Fruit fly (Drosophila melanogaster) whole organism, embryonic: Measurements from ENCODE around the gene CG10011.

Experiments
- Atf6 ChIP-seq: fragments of 200-800 bp; sonication (Bioruptor generic); IDR thresholded peaks from 2 replicates; pipeline ENCODE4 v1.3.6; 2022; ENCODE audit warnings: missing biosample characterization, missing genetic modification characterization
- CG10267 ChIP-seq: fragments of 200-800 bp; sonication (Bioruptor generic); optimal IDR thresholded peaks from 2 replicates; lab custom pipeline; 2018; ENCODE audit warnings: missing biosample characterization, mild to moderate bottlenecking, missing genetic modification characterization, moderate library complexity
- CG10959 ChIP-seq: fragments of 200-800 bp; sonication (Bioruptor generic); IDR thresholded peaks from 2 replicates; pipeline ENCODE4 v1.3.6; 2022; ENCODE audit warnings: missing biosample characterization, missing genetic modification characterization
- CG11247 ChIP-seq: fragments of 200-800 bp; sonication (Bioruptor generic); IDR thresholded peaks from 2 replicates; pipeline ENCODE4 v1.3.6; 2022; ENCODE audit warnings: missing biosample characterization, missing genetic modification characterization
- CG11398 ChIP-seq: fragments of 200-800 bp; sonication (Bioruptor generic); optimal IDR thresholded peaks from 2 replicates; lab custom pipeline; 2016; ENCODE audit warnings: missing biosample characterization, missing genetic modification characterization
- CG11696 ChIP-seq: fragments of 200-800 bp; sonication (Bioruptor generic); IDR thresholded peaks from 2 replicates; pipeline ENCODE4 v1.3.6; 2022; ENCODE audit warnings: missing biosample characterization, missing genetic modification characterization
- CG1233 ChIP-seq: fragments of 200-800 bp; sonication (Bioruptor generic); optimal IDR thresholded peaks from 4 replicates; lab custom pipeline; 2018; ENCODE audit warnings: missing biosample characterization, mild to moderate bottlenecking, missing genetic modification characterization
- CG12391 ChIP-seq: fragments of 200-800 bp; sonication (Bioruptor generic); optimal IDR thresholded peaks from 3 replicates; lab custom pipeline; 2018; ENCODE audit warnings: missing biosample characterization, mild to moderate bottlenecking, missing genetic modification characterization, moderate library complexity
- CG1603 ChIP-seq: fragments of 200-800 bp; sonication (Bioruptor generic); optimal IDR thresholded peaks from 2 replicates; lab custom pipeline; 2019; ENCODE audit warnings: missing biosample characterization, mild to moderate bottlenecking, missing genetic modification characterization, moderate library complexity
- CG17361 ChIP-seq: fragments of 200-800 bp; sonication (Bioruptor generic); IDR thresholded peaks from 3 replicates; pipeline ENCODE4 v1.3.6; 2022; ENCODE audit warnings: missing biosample characterization, missing genetic modification characterization
- CG18599 ChIP-seq: fragments of 200-800 bp; sonication (Bioruptor generic); optimal IDR thresholded peaks from 3 replicates; lab custom pipeline; 2017; ENCODE audit warnings: missing biosample characterization, missing genetic modification characterization, mild to moderate bottlenecking, moderate library complexity, missing genetic modification reagents
- CG2129 ChIP-seq: fragments of 200-800 bp; sonication (Bioruptor generic); IDR thresholded peaks from 2 replicates; pipeline ENCODE4 v1.3.6; 2022; ENCODE audit warnings: missing biosample characterization, missing genetic modification characterization; ENCODE audit not compliant: partially characterized antibody
- CG2712 ChIP-seq: fragments of 200-800 bp; optimal IDR thresholded peaks from 3 replicates; lab custom pipeline; 2019; ENCODE audit warnings: missing biosample characterization, mild to moderate bottlenecking, missing genetic modification characterization, moderate library complexity
- CG2875 ChIP-seq: fragments of 200-800 bp; sonication (Bioruptor generic); optimal IDR thresholded peaks from 2 replicates; lab custom pipeline; 2017; ENCODE audit warnings: missing biosample characterization, mild to moderate bottlenecking, missing genetic modification characterization, missing genetic modification reagents
- CG7372 ChIP-seq: fragments of 200-800 bp; sonication (Bioruptor generic); IDR thresholded peaks from 2 replicates; pipeline ENCODE4 v1.3.6; 2022; ENCODE audit warnings: missing biosample characterization, missing genetic modification characterization
- CG9215 ChIP-seq: fragments of 200-800 bp; sonication (Bioruptor generic); IDR thresholded peaks from 2 replicates; pipeline ENCODE4 v1.3.6; 2022; ENCODE audit warnings: missing biosample characterization, missing genetic modification characterization
- CG9797 ChIP-seq: fragments of 200-800 bp; sonication (Bioruptor generic); optimal IDR thresholded peaks from 3 replicates; lab custom pipeline; 2018; ENCODE audit warnings: missing biosample characterization, mild to moderate bottlenecking, missing genetic modification characterization
- CG9817 ChIP-seq: fragments of 200-800 bp; sonication (Bioruptor generic); optimal IDR thresholded peaks from 2 replicates; lab custom pipeline; 2018; ENCODE audit warnings: missing biosample characterization, mild to moderate bottlenecking, missing genetic modification characterization, moderate library complexity
- CG9932 ChIP-seq: fragments of 200-800 bp; sonication (Bioruptor generic); IDR thresholded peaks from 2 replicates; pipeline ENCODE4 v1.3.6; 2022; ENCODE audit warnings: missing biosample characterization, missing genetic modification characterization
- Camta ChIP-seq: fragments of 200-800 bp; sonication (Bioruptor generic); optimal IDR thresholded peaks from 2 replicates; lab custom pipeline; 2016; ENCODE audit warnings: missing biosample characterization, missing genetic modification characterization
- Dll ChIP-seq: fragments of 200-800 bp; sonication (Bioruptor generic); IDR thresholded peaks from 4 replicates; pipeline ENCODE4 v1.3.6; 2022; ENCODE audit warnings: missing biosample characterization, missing genetic modification characterization; ENCODE audit not compliant: partially characterized antibody
- Dref ChIP-seq: fragments of 200-800 bp; sonication (Bioruptor generic); IDR thresholded peaks from 2 replicates; pipeline ENCODE4 v1.3.6; 2022; ENCODE audit warnings: missing biosample characterization, missing genetic modification characterization
- Elba2 ChIP-seq: fragments of 200-800 bp; sonication (Bioruptor generic); optimal IDR thresholded peaks from 3 replicates; lab custom pipeline; 2016; ENCODE audit warnings: missing biosample characterization, missing genetic modification characterization
- Fer3 ChIP-seq: fragments of 200-800 bp; sonication (Bioruptor generic); optimal IDR thresholded peaks from 2 replicates; lab custom pipeline; 2018; ENCODE audit warnings: missing biosample characterization, mild to moderate bottlenecking, missing genetic modification characterization, moderate library complexity
- Gug ChIP-seq: fragments of 200-800 bp; sonication (Bioruptor generic); IDR thresholded peaks from 4 replicates; pipeline ENCODE4 v1.3.6; 2022; ENCODE audit warnings: missing biosample characterization, missing genetic modification characterization
- H15 ChIP-seq: fragments of 200-800 bp; sonication (Bioruptor generic); IDR thresholded peaks from 3 replicates; pipeline ENCODE4 v1.3.6; 2022; ENCODE audit warnings: missing biosample characterization, missing genetic modification characterization
- HLH3B ChIP-seq: fragments of 200-800 bp; sonication (Bioruptor generic); IDR thresholded peaks from 2 replicates; pipeline ENCODE4 v1.3.6; 2022; ENCODE audit warnings: missing biosample characterization, missing genetic modification characterization
- Lhr ChIP-seq: fragments of 200-800 bp; sonication (Bioruptor generic); optimal IDR thresholded peaks from 3 replicates; lab custom pipeline; 2017; ENCODE audit warnings: mild to moderate bottlenecking, missing biosample characterization, missing genetic modification reagents, missing genetic modification characterization
- PHDP ChIP-seq: fragments of 200-800 bp; sonication (Bioruptor generic); optimal IDR thresholded peaks from 3 replicates; lab custom pipeline; 2018; ENCODE audit warnings: missing biosample characterization, mild to moderate bottlenecking, missing genetic modification characterization, moderate library complexity
- Sry-β ChIP-seq: fragments of 200-800 bp; sonication (Bioruptor generic); optimal IDR thresholded peaks from 2 replicates; lab custom pipeline; 2018; ENCODE audit warnings: missing biosample characterization, mild to moderate bottlenecking, missing genetic modification characterization, moderate library complexity
- Sry-δ ChIP-seq: fragments of 200-800 bp; sonication (Bioruptor generic); optimal IDR thresholded peaks from 2 replicates; lab custom pipeline; 2016; ENCODE audit warnings: missing biosample characterization, missing genetic modification characterization
- Taf1 ChIP-seq: fragments of 200-800 bp; sonication (Bioruptor generic); IDR thresholded peaks from 2 replicates; pipeline ENCODE4 v1.3.6; 2022; ENCODE audit warnings: missing biosample characterization, missing genetic modification characterization
- YL-1 ChIP-seq: fragments of 200-800 bp; sonication (Bioruptor generic); optimal IDR thresholded peaks from 3 replicates; lab custom pipeline; 2017; ENCODE audit warnings: missing biosample characterization, mild to moderate bottlenecking, missing genetic modification characterization
- ap ChIP-seq: fragments of 200-800 bp; sonication (Bioruptor generic); IDR thresholded peaks from 2 replicates; pipeline ENCODE4 v1.3.6; 2022; ENCODE audit warnings: missing biosample characterization, missing genetic modification characterization
- ato ChIP-seq: fragments of 200-800 bp; sonication (Bioruptor generic); IDR thresholded peaks from 2 replicates; pipeline ENCODE4 v1.3.6; 2022; ENCODE audit warnings: missing biosample characterization, missing genetic modification characterization; ENCODE audit not compliant: partially characterized antibody
- az2 ChIP-seq: fragments of 200-800 bp; sonication (Bioruptor generic); optimal IDR thresholded peaks from 3 replicates; lab custom pipeline; 2016; ENCODE audit warnings: missing biosample characterization, missing genetic modification characterization
- bcd ChIP-seq: fragments of 200-800 bp; sonication (Bioruptor generic); optimal IDR thresholded peaks from 2 replicates; lab custom pipeline; 2017; ENCODE audit warnings: missing biosample characterization, mild to moderate bottlenecking, missing genetic modification characterization
- dpn ChIP-seq, 2 experiments: fragments of 200-800 bp; sonication (Bioruptor generic); optimal IDR thresholded peaks; 3 replicates each; lab custom pipeline; 2016; ENCODE audit warnings: missing biosample characterization in 2 of 2, missing genetic modification characterization in 2 of 2
- fd102C ChIP-seq: fragments of 200-800 bp; sonication (Bioruptor generic); optimal IDR thresholded peaks from 2 replicates; lab custom pipeline; 2018; ENCODE audit warnings: missing biosample characterization, mild to moderate bottlenecking, missing genetic modification characterization, moderate library complexity
- org-1 ChIP-seq: fragments of 200-800 bp; sonication (Bioruptor generic); optimal IDR thresholded peaks from 2 replicates; lab custom pipeline; 2017; ENCODE audit warnings: missing biosample characterization, missing genetic modification characterization
- pan ChIP-seq, 4 experiments: fragments of >200 bp in 3 of 4; fragments of 200-800 bp in 1 of 4; sonication (Bioruptor generic) in 1 of 4; optimal IDR thresholded peaks in 3 of 4; IDR thresholded peaks in 1 of 4; 2 replicates each; pipeline versions ENCODE4 v1.3.6 to Lab custom; 2017 to 2022; ENCODE audit warnings: missing biosample characterization in 2 of 4, missing genetic modification characterization in 2 of 4, mixed read lengths in 1 of 4
- pho ChIP-seq: fragments of 200-800 bp; sonication (Bioruptor generic); optimal IDR thresholded peaks from 2 replicates; lab custom pipeline; 2016; ENCODE audit warnings: missing biosample characterization, missing genetic modification characterization
- sna ChIP-seq: fragments of 200-800 bp; sonication (Bioruptor generic); IDR thresholded peaks from 2 replicates; pipeline ENCODE4 v1.3.6; 2022; ENCODE audit warnings: missing biosample characterization, missing genetic modification characterization; ENCODE audit not compliant: partially characterized antibody
- ssp ChIP-seq: fragments of 200-800 bp; sonication (Bioruptor generic); IDR thresholded peaks from 2 replicates; pipeline ENCODE4 v1.3.6; 2022; ENCODE audit warnings: missing biosample characterization, missing genetic modification characterization
- tgo ChIP-seq: fragments of 200-800 bp; sonication (Bioruptor generic); IDR thresholded peaks from 3 replicates; pipeline ENCODE4 v1.3.6; 2022; ENCODE audit warnings: missing biosample characterization, missing genetic modification characterization
- tin ChIP-seq: fragments of 200-800 bp; sonication (Bioruptor generic); optimal IDR thresholded peaks from 3 replicates; lab custom pipeline; 2016; ENCODE audit warnings: missing biosample characterization, missing genetic modification characterization
- yki ChIP-seq: fragments of >200 bp; optimal IDR thresholded peaks from 3 replicates; lab custom pipeline; 2018
- zfh2 ChIP-seq: fragments of 200-800 bp; sonication (Bioruptor generic); optimal IDR thresholded peaks from 2 replicates; lab custom pipeline; 2016; ENCODE audit warnings: missing biosample characterization, missing genetic modification characterization

CG10011 gene

dm6 chr3R:28599238-28600127 is 35.4 kb downstream of the CG10011 start, which contains the start of the genes Noa36 and Hrb98DE (continued):
- TF ChIP-seq CG10267 (tag; lab: Kevin White, UChicago) (no peak), Fer3 (tag; lab: Kevin White, UChicago) (peak; percentile 10), CG2712 (tag; lab: Kevin White, UChicago) (peak; percentile 51), yki (lab: Kevin White, UChicago) (no peak), pho (peak; percentile 16), CG9817 (tag; lab: Kevin White, UChicago) (peak; percentile 56), CG9797 (GFP tag; lab: Kevin White, UChicago) (peak; percentile 67), Gug (GFP tag; lab: Robert Waterston, UW) (peak; percentile 76; the same call in 3 of the 4 replicates), Sry-β (GFP tag; lab: Kevin White, UChicago) (peak; percentile 82), CG1233 (peak; percentile 57), org-1 (GFP tag; lab: Kevin White, UChicago) (no peak), Camta (peak; percentile 28), CG11247 (GFP tag; lab: Robert Waterston, UW) (0 out of 2 replicates have a peak, but pooled peaks have one; percentile 30), CG10959 (no peak; the same call in 1 of the 2 replicates), CG11398 (GFP tag; lab: Kevin White, UChicago) (no peak), zfh2 (GFP tag; lab: Kevin White, UChicago) (peak; percentile 52), Taf1 (GFP tag; lab: Robert Waterston, UW) (peak; percentile 22; the same call in 1 of the 2 replicates), dpn (GFP tag; optimal IDR thresholded peaks at IDR 0.05; lab: Kevin White, UChicago) (peak in 1 of 2 experiments; percentile 4), Elba2 (GFP tag; lab: Kevin White, UChicago) (no peak), Dref (peak; percentile 45), Dll (no peak), CG2875 (GFP tag; lab: Kevin White, UChicago) (no peak), CG7372 (GFP tag; lab: Robert Waterston, UW) (peak; percentile 28; the same call in 1 of the 2 replicates), H15 (peak; percentile 30; the same call in 1 of the 3 replicates), ap (GFP tag; lab: Robert Waterston, UW) (no peak), fd102C (GFP tag; lab: Kevin White, UChicago) (no peak), az2 (GFP tag; lab: Kevin White, UChicago) (peak; percentile 49), CG9215 (GFP tag; lab: Robert Waterston, UW) (peak; percentile 62), sna (GFP tag; lab: Robert Waterston, UW) (no peak), ato (GFP tag; lab: Robert Waterston, UW) (peak; percentile 12; the same call in 1 of the 2 replicates), YL-1 (GFP tag; lab: Kevin White, UChicago) (peak; percentile 41), CG12391 (tag; lab: Kevin White, UChicago) (peak; percentile 39), tgo (GFP tag; lab: Robert Waterston, UW) (peak; percentile 39; the same call in 1 of the 3 replicates), CG17361 (peak; percentile 76), pan (optimal IDR thresholded peaks at IDR 0.05; lab: Kevin White, UChicago) (no peak), pan (GFP tag; optimal IDR thresholded peaks at IDR 0.05 in 1 of 2, IDR thresholded peaks at IDR 0.05 in 1 of 2) (peak in 1 of 2 experiments; percentile 49), CG1603 (tag; lab: Kevin White, UChicago) (peak; percentile 29), CG18599 (peak; percentile 11), CG11696 (0 out of 2 replicates have a peak, but pooled peaks have one; percentile 21), CG9932 (GFP tag; lab: Robert Waterston, UW) (peak; percentile 80), ssp (GFP tag; lab: Robert Waterston, UW) (peak; percentile 84), bcd (peak; percentile 39), Lhr (GFP tag; lab: Kevin White, UChicago) (peak; percentile 43), Atf6 (no peak), HLH3B (peak; percentile 5; the same call in 1 of the 2 replicates), CG2129 (GFP tag; lab: Robert Waterston, UW) (no peak), tin (GFP tag; lab: Kevin White, UChicago) (peak; percentile 9), Sry-δ (GFP tag; lab: Kevin White, UChicago) (peak; percentile 16), PHDP (tag; lab: Kevin White, UChicago) (peak; percentile 20)
